Fruit fly (Drosophila melanogaster) whole organism, embryonic: ENCODE measurements around the gene Dh44.

Source experiments
- Adf1 ChIP-seq: fragments of 200-800 bp; sonication (Bioruptor generic); IDR thresholded peaks from 2 replicates; pipeline ENCODE4 v1.3.6; 2022; ENCODE audit warnings: missing biosample characterization, missing genetic modification characterization
- BEAF-32 ChIP-seq: fragments of 200-800 bp; sonication (Bioruptor generic); optimal IDR thresholded peaks from 3 replicates; lab custom pipeline; 2017; ENCODE audit warnings: missing biosample characterization, missing genetic modification characterization, mild to moderate bottlenecking, moderate library complexity, missing genetic modification reagents
- Bgb ChIP-seq: fragments of 200-800 bp; sonication (Bioruptor generic); IDR thresholded peaks from 2 replicates; pipeline ENCODE4 v1.3.6; 2022; ENCODE audit warnings: missing biosample characterization, missing genetic modification characterization; ENCODE audit not compliant: partially characterized antibody
- CG11695 ChIP-seq: fragments of 200-800 bp; sonication (Bioruptor generic); IDR thresholded peaks from 3 replicates; pipeline ENCODE4 v1.3.6; 2022; ENCODE audit warnings: missing biosample characterization, missing genetic modification characterization
- CG11696 ChIP-seq: fragments of 200-800 bp; sonication (Bioruptor generic); IDR thresholded peaks from 2 replicates; pipeline ENCODE4 v1.3.6; 2022; ENCODE audit warnings: missing biosample characterization, missing genetic modification characterization
- CG13894 ChIP-seq: fragments of 200-800 bp; sonication (Bioruptor generic); optimal IDR thresholded peaks from 3 replicates; lab custom pipeline; 2018; ENCODE audit warnings: missing biosample characterization, mild to moderate bottlenecking, missing genetic modification characterization, moderate library complexity
- CG15269 ChIP-seq: fragments of 200-800 bp; sonication (Bioruptor generic); optimal IDR thresholded peaks from 2 replicates; lab custom pipeline; 2018; ENCODE audit warnings: missing biosample characterization, mild to moderate bottlenecking, missing genetic modification characterization, moderate library complexity
- CG1529 ChIP-seq: fragments of 200-800 bp; sonication (Bioruptor generic); optimal IDR thresholded peaks from 3 replicates; lab custom pipeline; 2018; ENCODE audit warnings: missing biosample characterization, missing genetic modification characterization
- CG17612 ChIP-seq: fragments of 200-800 bp; sonication (Bioruptor generic); IDR thresholded peaks from 2 replicates; pipeline ENCODE4 v1.3.6; 2022; ENCODE audit warnings: missing biosample characterization, missing genetic modification characterization
- CG17912 ChIP-seq: fragments of 200-800 bp; sonication (Bioruptor generic); optimal IDR thresholded peaks from 2 replicates; lab custom pipeline; 2018; ENCODE audit warnings: missing biosample characterization, mild to moderate bottlenecking, missing genetic modification characterization
- CG3838 ChIP-seq: fragments of 200-800 bp; sonication (Bioruptor generic); optimal IDR thresholded peaks from 3 replicates; lab custom pipeline; 2016; ENCODE audit warnings: missing biosample characterization, missing genetic modification characterization
- CG43689 ChIP-seq: fragments of 200-800 bp; sonication (Bioruptor generic); IDR thresholded peaks from 2 replicates; pipeline ENCODE4 v1.3.6; 2022; ENCODE audit warnings: missing biosample characterization, missing genetic modification characterization
- CTCF ChIP-seq: fragments of 200-800 bp; sonication (Bioruptor generic); optimal IDR thresholded peaks from 2 replicates; lab custom pipeline; 2017; ENCODE audit warnings: missing biosample characterization, mild to moderate bottlenecking, missing genetic modification characterization, moderate library complexity
- Chrac-16 ChIP-seq: fragments of 200-800 bp; sonication (Bioruptor generic); optimal IDR thresholded peaks from 3 replicates; lab custom pipeline; 2016; ENCODE audit warnings: missing biosample characterization, missing genetic modification characterization
- Dp ChIP-seq: fragments of 200-800 bp; sonication (Bioruptor generic); optimal IDR thresholded peaks from 2 replicates; lab custom pipeline; 2018; ENCODE audit warnings: missing biosample characterization, mild to moderate bottlenecking, missing genetic modification characterization, moderate library complexity
- E2f1 ChIP-seq: fragments of 200-800 bp; sonication (Bioruptor generic); IDR thresholded peaks from 2 replicates; pipeline ENCODE4 v1.3.6; 2022; ENCODE audit warnings: missing biosample characterization, missing genetic modification characterization
- Hr78 ChIP-seq, 2 experiments: fragments of 200-800 bp in 1 of 2; fragments of >200 bp in 1 of 2; sonication (Bioruptor generic) in 1 of 2; optimal IDR thresholded peaks; 2 replicates each; lab custom pipeline; 2017 to 2019; ENCODE audit warnings: missing biosample characterization in 2 of 2, missing genetic modification characterization in 2 of 2, mild to moderate bottlenecking in 1 of 2, moderate library complexity in 1 of 2
- Lhr ChIP-seq: fragments of 200-800 bp; sonication (Bioruptor generic); optimal IDR thresholded peaks from 3 replicates; lab custom pipeline; 2017; ENCODE audit warnings: mild to moderate bottlenecking, missing biosample characterization, missing genetic modification reagents, missing genetic modification characterization
- MTF-1 ChIP-seq: fragments of 200-800 bp; sonication (Bioruptor generic); optimal IDR thresholded peaks from 2 replicates; lab custom pipeline; 2018; ENCODE audit warnings: missing biosample characterization, mild to moderate bottlenecking, missing genetic modification characterization, borderline replicate concordance
- Mad ChIP-seq: fragments of 200-800 bp; sonication (Bioruptor generic); optimal IDR thresholded peaks from 2 replicates; lab custom pipeline; 2016; ENCODE audit warnings: missing biosample characterization, missing genetic modification characterization
- NK7.1 ChIP-seq: fragments of 200-800 bp; sonication (Bioruptor generic); optimal IDR thresholded peaks from 3 replicates; lab custom pipeline; 2016; ENCODE audit warnings: missing biosample characterization, missing genetic modification characterization
- amos ChIP-seq: fragments of 200-800 bp; sonication (Bioruptor generic); IDR thresholded peaks from 2 replicates; pipeline ENCODE4 v1.3.6; 2022; ENCODE audit warnings: missing biosample characterization, missing genetic modification characterization; ENCODE audit not compliant: partially characterized antibody
- ap ChIP-seq: fragments of 200-800 bp; sonication (Bioruptor generic); IDR thresholded peaks from 2 replicates; pipeline ENCODE4 v1.3.6; 2022; ENCODE audit warnings: missing biosample characterization, missing genetic modification characterization
- cad ChIP-seq: fragments of >200 bp; optimal IDR thresholded peaks from 2 replicates; lab custom pipeline; 2017; ENCODE audit warnings: missing biosample characterization, missing genetic modification characterization
- dan ChIP-seq: fragments of 200-800 bp; sonication (Bioruptor generic); IDR thresholded peaks from 2 replicates; pipeline ENCODE4 v1.3.6; 2022; ENCODE audit warnings: missing biosample characterization, missing genetic modification characterization
- dimm ChIP-seq: fragments of 200-800 bp; sonication (Bioruptor generic); IDR thresholded peaks from 2 replicates; pipeline ENCODE4 v1.3.6; 2022; ENCODE audit warnings: missing biosample characterization, missing genetic modification characterization
- dmrt99B ChIP-seq: fragments of 200-800 bp; sonication (Bioruptor generic); optimal IDR thresholded peaks from 2 replicates; lab custom pipeline; 2018; ENCODE audit warnings: missing biosample characterization, mild to moderate bottlenecking, missing genetic modification characterization, moderate library complexity
- exex ChIP-seq: fragments of 200-800 bp; sonication (Bioruptor generic); optimal IDR thresholded peaks from 4 replicates; lab custom pipeline; 2018; ENCODE audit warnings: missing biosample characterization, mild to moderate bottlenecking, missing genetic modification characterization, moderate library complexity
- gcm2 ChIP-seq: fragments of 200-800 bp; sonication (Bioruptor generic); optimal IDR thresholded peaks from 2 replicates; lab custom pipeline; 2016; ENCODE audit warnings: missing biosample characterization, missing genetic modification characterization
- gt ChIP-seq: fragments of 200-800 bp; sonication (Bioruptor generic); IDR thresholded peaks from 2 replicates; pipeline ENCODE4 v1.3.6; 2022; ENCODE audit warnings: missing biosample characterization, missing genetic modification characterization
- ken ChIP-seq: fragments of 200-800 bp; sonication (Bioruptor generic); IDR thresholded peaks from 3 replicates; pipeline ENCODE4 v1.3.6; 2022; ENCODE audit warnings: missing biosample characterization, missing genetic modification characterization
- klu ChIP-seq: fragments of 200-800 bp; sonication (Bioruptor generic); IDR thresholded peaks from 2 replicates; pipeline ENCODE4 v1.3.6; 2022; ENCODE audit warnings: missing biosample characterization, missing genetic modification characterization
- lbe ChIP-seq: fragments of 200-800 bp; sonication (Bioruptor generic); optimal IDR thresholded peaks from 2 replicates; lab custom pipeline; 2016; ENCODE audit warnings: missing biosample characterization, mild to moderate bottlenecking, missing genetic modification characterization
- mld ChIP-seq: fragments of 200-800 bp; sonication (Bioruptor generic); IDR thresholded peaks from 3 replicates; pipeline ENCODE4 v1.3.6; 2022; ENCODE audit warnings: missing biosample characterization, missing genetic modification characterization; ENCODE audit not compliant: partially characterized antibody
- nmo ChIP-seq: fragments of 200-800 bp; sonication (Bioruptor generic); optimal IDR thresholded peaks from 2 replicates; lab custom pipeline; 2018; ENCODE audit warnings: missing biosample characterization, mild to moderate bottlenecking, missing genetic modification characterization, moderate library complexity
- pita ChIP-seq: fragments of 200-800 bp; sonication (Bioruptor generic); optimal IDR thresholded peaks from 2 replicates; lab custom pipeline; 2017; ENCODE audit warnings: missing biosample characterization, mild to moderate bottlenecking, missing genetic modification characterization
- prd ChIP-seq, 3 experiments: fragments of >200 bp in 2 of 3; fragments of 200-800 bp in 1 of 3; sonication (Bioruptor generic) in 1 of 3; optimal IDR thresholded peaks in 2 of 3; IDR thresholded peaks in 1 of 3; 2 replicates in 2 of 3; 3 replicates in 1 of 3; pipeline versions ENCODE4 v1.3.6 to Lab custom; 2017 to 2022; ENCODE audit warnings: missing biosample characterization in 1 of 3, missing genetic modification characterization in 1 of 3
- pros ChIP-seq: fragments of 200-800 bp; sonication (Bioruptor generic); optimal IDR thresholded peaks from 3 replicates; lab custom pipeline; 2019; ENCODE audit warnings: missing biosample characterization, mild to moderate bottlenecking, missing genetic modification characterization, moderate library complexity
- sd ChIP-seq: fragments of 200-800 bp; sonication (Bioruptor generic); optimal IDR thresholded peaks from 3 replicates; lab custom pipeline; 2018; ENCODE audit warnings: missing biosample characterization, mild to moderate bottlenecking, missing genetic modification characterization, moderate library complexity
- sisA ChIP-seq: fragments of 200-800 bp; sonication (Bioruptor generic); IDR thresholded peaks from 2 replicates; pipeline ENCODE4 v1.3.6; 2022; ENCODE audit warnings: missing biosample characterization, missing genetic modification characterization
- slbo ChIP-seq: fragments of 200-800 bp; sonication (Bioruptor generic); IDR thresholded peaks from 2 replicates; pipeline ENCODE4 v1.3.6; 2022; ENCODE audit warnings: missing biosample characterization, missing genetic modification characterization
- slou ChIP-seq: fragments of 200-800 bp; sonication (Bioruptor generic); optimal IDR thresholded peaks from 3 replicates; lab custom pipeline; 2016; ENCODE audit warnings: missing biosample characterization, missing genetic modification characterization
- sna ChIP-seq: fragments of 200-800 bp; sonication (Bioruptor generic); IDR thresholded peaks from 2 replicates; pipeline ENCODE4 v1.3.6; 2022; ENCODE audit warnings: missing biosample characterization, missing genetic modification characterization; ENCODE audit not compliant: partially characterized antibody
- so ChIP-seq: fragments of 200-800 bp; sonication (Bioruptor generic); IDR thresholded peaks from 3 replicates; pipeline ENCODE4 v1.3.6; 2022; ENCODE audit warnings: missing biosample characterization, missing genetic modification characterization
- toy ChIP-seq: fragments of 200-800 bp; sonication (Bioruptor generic); IDR thresholded peaks from 2 replicates; pipeline ENCODE4 v1.3.6; 2022; ENCODE audit warnings: missing biosample characterization, missing genetic modification characterization
- trh ChIP-seq: fragments of 200-800 bp; sonication (Bioruptor generic); optimal IDR thresholded peaks from 2 replicates; lab custom pipeline; 2016; ENCODE audit warnings: missing biosample characterization, missing genetic modification characterization
- tup ChIP-seq: fragments of 200-800 bp; sonication (Bioruptor generic); optimal IDR thresholded peaks from 2 replicates; lab custom pipeline; 2016; ENCODE audit warnings: missing biosample characterization, mild to moderate bottlenecking, missing genetic modification characterization, moderate library complexity
- vnd ChIP-seq: fragments of 200-800 bp; sonication (Bioruptor generic); IDR thresholded peaks from 3 replicates; pipeline ENCODE4 v1.3.6; 2022; ENCODE audit warnings: missing biosample characterization, missing genetic modification characterization; ENCODE audit not compliant: partially characterized antibody
- wek ChIP-seq: fragments of 200-800 bp; sonication (Bioruptor generic); optimal IDR thresholded peaks from 3 replicates; lab custom pipeline; 2018; ENCODE audit warnings: missing biosample characterization, mild to moderate bottlenecking, missing genetic modification characterization, moderate library complexity
- zfh2 ChIP-seq: fragments of 200-800 bp; sonication (Bioruptor generic); optimal IDR thresholded peaks from 2 replicates; lab custom pipeline; 2016; ENCODE audit warnings: missing biosample characterization, missing genetic modification characterization

The Dh44 gene

dm6 chr3R:9626880-9627401, 11.0 kb upstream of the Dh44 start, which contains the start of the genes CG9427 and CG8319 (continued):
- TF ChIP-seq gt (GFP tag; lab: Robert Waterston, UW) (no peak), lbe (GFP tag; lab: Kevin White, UChicago) (peak; percentile 10), CG13894 (peak; percentile 64), Bgb (GFP tag; lab: Robert Waterston, UW) (peak; percentile 78), Hr78 (GFP tag; optimal IDR thresholded peaks at IDR 0.05; lab: Kevin White, UChicago) (no peak), sisA (GFP tag; lab: Robert Waterston, UW) (peak; percentile 48; the same call in 1 of the 2 replicates), wek (no peak), Chrac-16 (GFP tag; lab: Kevin White, UChicago) (peak; percentile 57), gcm2 (GFP tag; lab: Kevin White, UChicago) (no peak), vnd (GFP tag; lab: Robert Waterston, UW) (peak; percentile 76), Dp (GFP tag; lab: Kevin White, UChicago) (peak; percentile 93), amos (GFP tag; lab: Robert Waterston, UW) (peak; percentile 74), prd (optimal IDR thresholded peaks at IDR 0.05; lab: Kevin White, UChicago) (no peak), prd (GFP tag; IDR thresholded peaks at IDR 0.05; lab: Robert Waterston, UW) (peak; percentile 80), Lhr (GFP tag; lab: Kevin White, UChicago) (peak; percentile 16), trh (peak; percentile 22), BEAF-32 (GFP tag; lab: Kevin White, UChicago) (peak; percentile 91), CG17612 (GFP tag; lab: Robert Waterston, UW) (no peak), sna (GFP tag; lab: Robert Waterston, UW) (peak; percentile 94), mld (GFP tag; lab: Robert Waterston, UW) (0 out of 3 replicates have a peak, but pooled peaks have one; percentile 40), cad (GFP tag; lab: Kevin White, UChicago) (no peak), ap (GFP tag; lab: Robert Waterston, UW) (no peak; the same call in 1 of the 2 replicates), pita (GFP tag; lab: Kevin White, UChicago) (no peak), dimm (GFP tag; lab: Robert Waterston, UW) (no peak), toy (no peak), sd (tag; lab: Kevin White, UChicago) (peak; percentile 44), ken (GFP tag; lab: Robert Waterston, UW) (0 out of 3 replicates have a peak, but pooled peaks have one; percentile 22), klu (GFP tag; lab: Robert Waterston, UW) (no peak), tup (GFP tag; lab: Kevin White, UChicago) (no peak), slou (GFP tag; lab: Kevin White, UChicago) (no peak), CG17912 (no peak), dan (GFP tag; lab: Robert Waterston, UW) (no peak), so (GFP tag; lab: Robert Waterston, UW) (no peak), CG43689 (GFP tag; lab: Robert Waterston, UW) (no peak), CG11695 (no peak), dmrt99B (tag; lab: Kevin White, UChicago) (peak; percentile 30), exex (tag; lab: Kevin White, UChicago) (peak; percentile 38), zfh2 (GFP tag; lab: Kevin White, UChicago) (peak; percentile 54), nmo (GFP tag; lab: Kevin White, UChicago) (peak; percentile 73), MTF-1 (no peak), CG15269 (tag; lab: Kevin White, UChicago) (peak; percentile 62), CG1529 (GFP tag; lab: Kevin White, UChicago) (peak; percentile 1), NK7.1 (no peak), pros (GFP tag; lab: Kevin White, UChicago) (no peak), Mad (GFP tag; lab: Kevin White, UChicago) (peak; percentile 39), CG11696 (no peak), CG3838 (no peak), Adf1 (GFP tag; lab: Robert Waterston, UW) (no peak), slbo (GFP tag; lab: Robert Waterston, UW) (peak; percentile 66), CTCF (GFP tag; lab: Kevin White, UChicago) (no peak), E2f1 (GFP tag; lab: Robert Waterston, UW) (0 out of 2 replicates have a peak, but pooled peaks have one; percentile 34)
